Fruit fly (Drosophila melanogaster): Measurements from ENCODE around the gene Chrac-14.

Chrac-14 gene

dm6 chr2L:8437176-8437575, at the start of gene Chrac-14, which contains the start of gene D12:
TSS of gene Chrac-14 (plus strand) at chr2L:8437405.
TSS of gene D12 (minus strand) at chr2L:8437365.
- TF ChIP-seq CG8478 (optimal IDR thresholded peaks at IDR 0.05) (no peak), usp (GFP tag; optimal IDR thresholded peaks at IDR 0.05) (no peak), Dll (optimal IDR thresholded peaks at IDR 0.05) (no peak), psq (optimal IDR thresholded peaks at IDR 0.05) (no peak), pan (optimal IDR thresholded peaks at IDR 0.05) (no peak), EcR (GFP tag; optimal IDR thresholded peaks at IDR 0.05) (no peak)

- TF ChIP-seq EcR (GFP tag; optimal IDR thresholded peaks at IDR 0.05) (no peak), psq (optimal IDR thresholded peaks at IDR 0.05) (no peak), pan (optimal IDR thresholded peaks at IDR 0.05) (no peak), Dll (optimal IDR thresholded peaks at IDR 0.05) (no peak)
Measured at dm6 chr2L:8389231-8389630, 48.0 kb upstream of the Chrac-14 start, which contains the start of gene CG42819. TSS of gene CG42819 (minus strand) at chr2L:8389331.

dm6 chr2L:8392298-8392697, 44.9 kb upstream of the Chrac-14 start, which contains the start of gene CG42820:
TSS of gene CG42820 (minus strand) at chr2L:8392398.
- TF ChIP-seq CG8478 (optimal IDR thresholded peaks at IDR 0.05) (no peak), Dll (optimal IDR thresholded peaks at IDR 0.05) (no peak), pan (optimal IDR thresholded peaks at IDR 0.05) (no peak), usp (GFP tag; optimal IDR thresholded peaks at IDR 0.05) (no peak), psq (optimal IDR thresholded peaks at IDR 0.05) (no peak), EcR (GFP tag; optimal IDR thresholded peaks at IDR 0.05) (no peak)

DNA sequence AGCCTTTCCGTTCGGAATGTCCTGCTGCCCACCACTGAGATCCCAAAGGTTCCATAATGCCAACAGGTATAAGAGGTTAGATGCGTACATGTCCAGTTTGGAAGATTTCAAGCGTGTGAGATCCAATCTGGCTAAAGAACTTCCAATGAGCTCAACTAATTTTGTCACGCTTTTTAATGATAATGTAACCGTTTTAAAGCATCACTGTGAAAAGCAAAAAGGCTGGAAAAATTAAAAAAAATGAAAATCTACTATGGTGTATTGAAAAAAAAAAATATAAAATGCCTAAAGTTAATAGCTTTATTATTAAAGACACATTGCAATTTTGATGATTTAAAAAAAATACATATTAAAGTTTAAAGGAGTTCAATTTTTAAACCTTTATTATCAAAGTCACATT, 44.1 kb upstream of the Chrac-14 start, which contains the start of gene Acp29AB:
Gene Acp29AB, minus strand, starts transcription at position 101 of the 400 bp plus-strand sequence.
- no peak for TF ChIP-seq CG8478 (optimal IDR thresholded peaks at IDR 0.05)
- no peak for TF ChIP-seq Dll (optimal IDR thresholded peaks at IDR 0.05)
- no peak for TF ChIP-seq usp (GFP tag; optimal IDR thresholded peaks at IDR 0.05)
- no peak for TF ChIP-seq EcR (GFP tag; optimal IDR thresholded peaks at IDR 0.05)
- no peak for TF ChIP-seq pan (optimal IDR thresholded peaks at IDR 0.05)
- no peak for TF ChIP-seq psq (optimal IDR thresholded peaks at IDR 0.05)

- TF ChIP-seq psq (optimal IDR thresholded peaks at IDR 0.05) (no peak), pan (optimal IDR thresholded peaks at IDR 0.05) (no peak), EcR (GFP tag; optimal IDR thresholded peaks at IDR 0.05) (no peak)
Measured at dm6 chr2L:8394180-8394579, 43.0 kb upstream of the Chrac-14 start, which contains the start of gene lectin-29Ca. TSS of gene lectin-29Ca (minus strand) at chr2L:8394280.

DNA sequence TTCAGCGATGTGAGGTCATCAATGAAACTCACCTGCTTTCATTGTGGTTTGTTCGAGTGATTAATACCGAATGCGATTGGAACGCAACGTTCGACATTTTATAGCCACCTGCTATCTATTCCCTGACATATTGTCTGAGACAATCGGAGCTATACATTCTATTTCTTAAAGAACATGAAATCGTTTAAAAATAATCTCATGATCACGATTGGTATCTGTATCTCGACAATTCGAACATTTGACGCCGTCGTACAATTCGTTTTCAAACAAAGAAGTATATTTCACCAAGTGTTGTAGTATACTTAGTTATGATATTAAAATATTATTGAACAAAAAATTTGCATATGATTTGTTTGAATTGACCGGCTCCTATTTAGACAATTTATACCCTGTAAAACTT, 42.4 kb upstream of the Chrac-14 start, which contains the start of gene Peritrophin-15b:
Gene Peritrophin-15b, minus strand, starts transcription at position 101 of the 400 bp plus-strand sequence.
- TF ChIP-seq pan (optimal IDR thresholded peaks at IDR 0.05) (no peak), EcR (GFP tag; optimal IDR thresholded peaks at IDR 0.05) (no peak), usp (GFP tag; optimal IDR thresholded peaks at IDR 0.05) (no peak), Dll (optimal IDR thresholded peaks at IDR 0.05) (no peak), psq (optimal IDR thresholded peaks at IDR 0.05) (no peak), CG8478 (optimal IDR thresholded peaks at IDR 0.05) (no peak)

DNA sequence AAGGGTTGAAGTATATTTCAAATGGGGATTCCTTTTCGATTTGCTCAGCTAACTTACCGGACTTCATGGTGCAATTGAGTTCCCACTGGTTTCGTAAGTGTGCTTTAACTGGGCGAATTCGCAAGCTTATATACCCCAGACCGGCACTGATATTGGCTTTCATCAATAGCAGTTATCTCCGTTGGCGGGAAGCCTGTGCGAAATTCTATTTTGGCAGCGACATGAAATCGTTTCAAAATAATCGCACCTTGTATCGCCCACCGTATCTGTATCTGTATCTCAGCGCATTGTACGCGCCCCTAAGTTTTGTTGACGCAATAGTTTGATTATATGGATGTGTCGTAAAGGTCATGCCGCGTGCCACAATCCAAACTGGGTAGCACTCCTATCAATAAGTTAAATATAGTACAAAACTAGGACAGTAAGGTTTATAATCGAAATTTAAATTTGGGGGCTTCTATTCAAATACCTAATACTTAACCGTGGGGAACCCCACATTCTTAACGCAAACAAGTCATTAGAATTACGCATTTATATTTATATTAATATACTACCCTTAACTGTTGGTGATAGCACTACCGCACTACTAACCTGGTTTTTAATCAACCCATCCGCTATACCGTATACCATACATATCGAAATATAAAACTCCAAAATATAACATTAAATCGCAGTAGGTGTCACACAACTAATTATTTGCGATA, 41.1 kb upstream of the Chrac-14 start, which contains the start of the genes Peritrophin-15a and CG13385:
Gene Peritrophin-15a, minus strand, starts transcription at position 101 of the 704 bp plus-strand sequence.
Gene CG13385, plus strand, starts transcription at position 654 of the 704 bp plus-strand sequence.
- TF ChIP-seq EcR (GFP tag; optimal IDR thresholded peaks at IDR 0.05) (no peak), usp (GFP tag; optimal IDR thresholded peaks at IDR 0.05) (no peak), CG8478 (optimal IDR thresholded peaks at IDR 0.05) (no peak), pan (optimal IDR thresholded peaks at IDR 0.05) (no peak), psq (optimal IDR thresholded peaks at IDR 0.05) (no peak), Dll (optimal IDR thresholded peaks at IDR 0.05) (no peak)

DNA sequence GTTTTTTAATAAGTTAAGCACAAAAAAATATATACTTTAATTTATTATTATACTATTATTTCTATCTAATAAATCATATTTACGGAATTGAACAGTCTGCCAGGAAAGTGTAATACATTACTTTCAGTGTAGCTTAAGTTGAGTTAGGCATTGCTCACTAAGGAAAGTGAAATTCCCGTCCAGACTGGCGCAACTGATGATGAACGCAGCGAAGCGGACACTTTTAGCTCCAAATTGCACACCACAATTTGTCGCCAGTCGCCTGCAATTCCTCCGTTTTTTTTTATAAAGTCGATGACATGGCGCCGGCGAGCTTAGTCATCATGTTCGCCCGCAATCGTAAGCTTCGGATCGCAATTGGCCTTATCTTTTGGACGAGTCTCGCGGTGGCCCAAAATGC, 38.5 kb upstream of the Chrac-14 start, which contains the start of gene CG13386:
Gene CG13386, plus strand, starts transcription at position 301 of the 400 bp plus-strand sequence.
- no peak for TF ChIP-seq usp (GFP tag; optimal IDR thresholded peaks at IDR 0.05)
- no peak for TF ChIP-seq Dll (optimal IDR thresholded peaks at IDR 0.05)
- TF ChIP-seq pan (optimal IDR thresholded peaks at IDR 0.05): no peak
- no peak for TF ChIP-seq EcR (GFP tag; optimal IDR thresholded peaks at IDR 0.05)
- TF ChIP-seq CG8478 (optimal IDR thresholded peaks at IDR 0.05): no peak
- no peak for TF ChIP-seq psq (optimal IDR thresholded peaks at IDR 0.05)

DNA sequence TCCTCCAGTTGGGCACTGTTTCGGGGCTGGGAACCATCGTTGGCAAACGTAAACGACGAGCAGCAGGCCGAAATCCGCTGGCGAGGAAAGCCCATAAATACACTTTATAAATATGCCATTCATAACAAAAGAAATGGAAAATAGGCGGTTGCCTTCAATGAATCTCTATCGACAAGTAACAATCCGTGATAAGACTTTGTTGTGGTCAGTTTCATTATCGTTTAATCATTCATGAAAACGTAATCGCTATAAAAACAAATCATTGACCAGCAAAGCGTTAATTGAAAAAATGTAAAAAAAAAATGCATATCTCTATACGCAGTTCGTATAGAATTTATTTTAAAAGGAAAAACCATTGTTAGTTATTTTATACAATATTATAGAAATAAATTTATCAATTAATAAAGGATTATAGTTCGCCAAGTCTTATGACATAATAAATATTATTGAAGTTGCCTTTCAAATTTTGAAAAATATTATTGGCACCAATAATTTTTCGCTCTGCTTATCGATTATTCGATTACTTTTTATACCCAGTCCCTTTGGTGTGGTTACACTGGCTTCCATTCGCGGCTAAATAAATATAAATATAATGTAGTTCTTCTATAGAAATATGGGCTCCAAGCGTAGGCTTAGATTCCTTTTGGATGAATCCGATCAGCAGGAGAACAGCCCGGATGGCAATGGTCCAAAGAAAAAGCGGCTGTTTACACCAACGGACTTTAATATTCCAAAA, 37.2 kb upstream of the Chrac-14 start, which contains the start of gene CG31898:
Gene CG31898, plus strand, starts transcription at position 559 of the 736 bp plus-strand sequence.
- no peak for TF ChIP-seq CG8478 (optimal IDR thresholded peaks at IDR 0.05)
- TF ChIP-seq usp (GFP tag; optimal IDR thresholded peaks at IDR 0.05): no peak
- no peak for TF ChIP-seq psq (optimal IDR thresholded peaks at IDR 0.05)
- no peak for TF ChIP-seq EcR (GFP tag; optimal IDR thresholded peaks at IDR 0.05)
- no peak for TF ChIP-seq pan (optimal IDR thresholded peaks at IDR 0.05)
- no peak for TF ChIP-seq Dll (optimal IDR thresholded peaks at IDR 0.05)

DNA sequence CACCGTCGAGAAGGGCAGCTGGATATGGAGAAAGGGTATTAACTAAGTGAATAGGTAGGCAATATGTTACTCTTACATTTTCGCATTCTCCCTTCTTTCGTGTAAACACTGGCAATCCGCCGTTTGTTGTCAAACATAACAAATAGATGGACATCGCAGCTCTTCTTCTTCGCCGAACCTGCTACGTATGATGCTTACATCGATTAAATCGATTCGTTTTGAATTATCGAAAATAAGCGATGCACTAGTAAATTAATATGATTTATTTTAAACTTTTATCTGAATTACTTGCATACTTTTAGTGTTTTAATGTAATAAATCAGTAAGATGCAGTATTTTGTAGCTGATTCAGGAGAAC, 34.3 kb upstream of the Chrac-14 start, which contains the start of gene fy:
Gene fy, minus strand, starts transcription at position 353 of the 358 bp plus-strand sequence.
- TF ChIP-seq EcR (GFP tag; optimal IDR thresholded peaks at IDR 0.05) (no peak), CG8478 (optimal IDR thresholded peaks at IDR 0.05) (no peak), Dll (optimal IDR thresholded peaks at IDR 0.05) (no peak), pan (optimal IDR thresholded peaks at IDR 0.05) (no peak), psq (optimal IDR thresholded peaks at IDR 0.05) (no peak), usp (GFP tag; optimal IDR thresholded peaks at IDR 0.05) (no peak)
